Worm (Caenorhabditis elegans) whole organism, young adult: Measurements from ENCODE around the gene lron-4.

ENCODE experiments used
- B0261.1 ChIP-seq: sonication (generic microtip); optimal IDR thresholded peaks from 2 replicates; lab custom pipeline; 2016; ENCODE audit warnings: mild to moderate bottlenecking, missing genetic modification characterization, moderate library complexity, missing compliant biosample characterization
- B0336.3 ChIP-seq: fragments of 200-800 bp; sonication (Bioruptor generic); IDR thresholded peaks from 2 replicates; pipeline ENCODE4 v1.3.6; 2022; ENCODE audit warnings: missing genetic modification characterization, missing compliant biosample characterization
- D2030.7 ChIP-seq: fragments of 200-800 bp; sonication (Bioruptor generic); IDR thresholded peaks from 2 replicates; pipeline ENCODE4 v1.3.6; 2022; ENCODE audit warnings: missing genetic modification reagents, missing genetic modification characterization, missing compliant biosample characterization
- F49E8.2 ChIP-seq: sonication (generic microtip); optimal IDR thresholded peaks from 3 replicates; lab custom pipeline; 2017; ENCODE audit warnings: missing genetic modification characterization, mild to moderate bottlenecking, missing compliant biosample characterization, antibody characterized with exemption, moderate library complexity; ENCODE audit not compliant: insufficient read depth
- F55B11.4 ChIP-seq: sonication (generic microtip); optimal IDR thresholded peaks from 2 replicates; lab custom pipeline; 2016; ENCODE audit warnings: missing compliant biosample characterization, missing genetic modification characterization, borderline replicate concordance; ENCODE audit not compliant: insufficient read depth
- F57A8.1 ChIP-seq: fragments of 200-800 bp; sonication (Bioruptor generic); optimal IDR thresholded peaks from 2 replicates; lab custom pipeline; 2018; ENCODE audit warnings: mild to moderate bottlenecking, missing genetic modification characterization, moderate library complexity, missing compliant biosample characterization
- Y53G8AR.9 ChIP-seq: fragments of 200-800 bp; sonication (Bioruptor generic); conservative IDR thresholded peaks from 2 replicates; pipeline ENCODE4 v1.3.6; 2022; ENCODE audit warnings: missing genetic modification reagents, missing genetic modification characterization, missing compliant biosample characterization
- Y56A3A.18 ChIP-seq: fragments of 200-800 bp; sonication (Bioruptor generic); IDR thresholded peaks from 2 replicates; pipeline ENCODE4 v1.3.6; 2022; ENCODE audit warnings: missing genetic modification reagents, missing genetic modification characterization, missing compliant biosample characterization
- atf-7 ChIP-seq: sonication (generic microtip); optimal IDR thresholded peaks from 2 replicates; lab custom pipeline; 2017; ENCODE audit warnings: mild to moderate bottlenecking, missing genetic modification characterization, missing compliant biosample characterization
- attf-6 ChIP-seq: fragments of 200-800 bp; sonication (Bioruptor generic); IDR thresholded peaks from 2 replicates; pipeline ENCODE4 v1.3.6; 2022; ENCODE audit warnings: missing genetic modification reagents, missing genetic modification characterization, missing compliant biosample characterization
- bed-2 ChIP-seq: fragments of 200-800 bp; sonication (Bioruptor generic); IDR thresholded peaks from 2 replicates; pipeline ENCODE4 v1.3.6; 2022; ENCODE audit warnings: missing genetic modification reagents, missing genetic modification characterization, missing compliant biosample characterization
- ceh-100 ChIP-seq: fragments of 200-800 bp; sonication (Bioruptor generic); IDR thresholded peaks from 2 replicates; pipeline ENCODE4 v1.3.6; 2022; ENCODE audit warnings: missing genetic modification reagents, missing genetic modification characterization, missing compliant biosample characterization
- dpff-1 ChIP-seq: sonication (generic microtip); optimal IDR thresholded peaks from 2 replicates; lab custom pipeline; 2017; ENCODE audit warnings: mild to moderate bottlenecking, missing genetic modification characterization, missing compliant biosample characterization
- dpl-1 ChIP-seq: fragments of 150-350 bp; optimal IDR thresholded peaks from 2 replicates; lab custom pipeline; 2014; ENCODE audit warnings: missing biosample characterization, missing genetic modification reagents, missing genetic modification characterization
- ets-4 ChIP-seq: fragments of 200-800 bp; sonication (Bioruptor generic); optimal IDR thresholded peaks from 2 replicates; lab custom pipeline; 2018; ENCODE audit warnings: mild to moderate bottlenecking, missing genetic modification characterization, missing compliant biosample characterization
- gei-17 ChIP-seq: fragments of 200-800 bp; sonication (Bioruptor generic); optimal IDR thresholded peaks from 2 replicates; lab custom pipeline; 2018; ENCODE audit warnings: mild to moderate bottlenecking, missing genetic modification characterization, missing compliant biosample characterization
- hmg-1.2 ChIP-seq: fragments of 200-800 bp; sonication (Bioruptor generic); IDR thresholded peaks from 2 replicates; pipeline ENCODE4 v1.3.6; 2022; ENCODE audit warnings: missing genetic modification reagents, missing genetic modification characterization, missing compliant biosample characterization
- hrde-1 ChIP-seq: sonication (generic microtip); optimal IDR thresholded peaks from 2 replicates; lab custom pipeline; 2016; ENCODE audit warnings: missing genetic modification characterization, mild to moderate bottlenecking, missing compliant biosample characterization, moderate library complexity, missing genotype, missing genetic modification reagents, borderline replicate concordance
- hsf-1 ChIP-seq: fragments of 200-800 bp; sonication (Bioruptor generic); IDR thresholded peaks from 2 replicates; pipeline ENCODE4 v1.3.6; 2022; ENCODE audit warnings: missing genetic modification reagents, missing genetic modification characterization, missing compliant biosample characterization
- let-526 ChIP-seq: fragments of 200-800 bp; sonication (Bioruptor generic); IDR thresholded peaks from 2 replicates; pipeline ENCODE4 v1.3.6; 2022; ENCODE audit warnings: missing genetic modification reagents, missing genetic modification characterization, missing compliant biosample characterization
- lin-35 ChIP-seq, 3 experiments: fragments of 150-350 bp in 2 of 3; sonication (generic microtip) in 1 of 3; optimal IDR thresholded peaks; 2 replicates each; lab custom pipeline; 2014 to 2018; ENCODE audit warnings: missing biosample characterization in 3 of 3, missing genetic modification characterization in 3 of 3, missing genetic modification reagents in 3 of 3
- lin-40 ChIP-seq: sonication (generic microtip); optimal IDR thresholded peaks from 2 replicates; lab custom pipeline; 2016; ENCODE audit warnings: missing genetic modification characterization, mild to moderate bottlenecking, missing compliant biosample characterization, missing genotype, missing genetic modification reagents
- lsl-1 ChIP-seq: fragments of 200-800 bp; sonication (Bioruptor generic); optimal IDR thresholded peaks from 2 replicates; lab custom pipeline; 2018; ENCODE audit warnings: mild to moderate bottlenecking, missing genetic modification characterization, moderate library complexity, missing compliant biosample characterization
- madf-3 ChIP-seq: fragments of 200-800 bp; sonication (Bioruptor generic); IDR thresholded peaks from 2 replicates; pipeline ENCODE4 v1.3.6; 2022; ENCODE audit warnings: missing genetic modification reagents, missing genetic modification characterization, missing compliant biosample characterization
- madf-6 ChIP-seq: fragments of 200-800 bp; sonication (Bioruptor generic); IDR thresholded peaks from 2 replicates; pipeline ENCODE4 v1.3.6; 2022; ENCODE audit warnings: missing genetic modification reagents, missing genetic modification characterization, missing compliant biosample characterization
- nhr-27 ChIP-seq: fragments of 200-800 bp; sonication (Bioruptor generic); optimal IDR thresholded peaks from 2 replicates; lab custom pipeline; 2018; ENCODE audit warnings: mild to moderate bottlenecking, missing genetic modification characterization, moderate library complexity, missing compliant biosample characterization
- rec-8 ChIP-seq, 2 experiments: sonication (generic microtip); optimal IDR thresholded peaks; 2 replicates each; lab custom pipeline; 2016; ENCODE audit warnings: mild to moderate bottlenecking in 2 of 2, missing genetic modification characterization in 2 of 2, missing genetic modification reagents in 2 of 2, missing genotype in 2 of 2, missing biosample characterization in 1 of 2, missing compliant biosample characterization in 1 of 2, moderate library complexity in 1 of 2
- rpc-1 ChIP-seq, 2 experiments: fragments of 150-350 bp in 1 of 2; sonication (generic microtip) in 1 of 2; optimal IDR thresholded peaks; 2 replicates each; lab custom pipeline; 2014 to 2018; ENCODE audit warnings: missing biosample characterization in 1 of 2, missing genetic modification characterization in 1 of 2, missing genetic modification reagents in 1 of 2, missing genotype in 1 of 2
- snpc-1.3 ChIP-seq: sonication (generic microtip); optimal IDR thresholded peaks from 2 replicates; lab custom pipeline; 2017; ENCODE audit warnings: missing genetic modification characterization, mild to moderate bottlenecking, missing compliant biosample characterization, antibody characterized with exemption, moderate library complexity, missing genotype, missing genetic modification reagents; ENCODE audit not compliant: insufficient read depth
- snpc-4 ChIP-seq, 5 experiments: fragments of 150-350 bp in 1 of 5; sonication (generic microtip) in 4 of 5; optimal IDR thresholded peaks; 2 replicates each; lab custom pipeline; 2014 to 2018; ENCODE audit warnings: missing genetic modification characterization in 5 of 5, missing biosample characterization in 3 of 5, antibody characterized with exemption in 2 of 5, mild to moderate bottlenecking in 2 of 5, missing compliant biosample characterization in 2 of 5, missing genotype in 2 of 5, moderate library complexity in 2 of 5, missing genetic modification reagents in 1 of 5
- tbp1 ChIP-seq: fragments of 200-800 bp; sonication (Bioruptor generic); optimal IDR thresholded peaks from 2 replicates; lab custom pipeline; 2018; ENCODE audit warnings: mild to moderate bottlenecking, missing genetic modification characterization, missing compliant biosample characterization
- tlf-1 ChIP-seq: fragments of 200-800 bp; sonication (Bioruptor generic); optimal IDR thresholded peaks from 2 replicates; lab custom pipeline; 2018; ENCODE audit warnings: mild to moderate bottlenecking, missing genetic modification characterization, missing compliant biosample characterization
- unc-130 ChIP-seq: sonication (generic microtip); optimal IDR thresholded peaks from 2 replicates; lab custom pipeline; 2016; ENCODE audit warnings: missing genetic modification reagents, missing genetic modification characterization, missing compliant biosample characterization
- zfh-2 ChIP-seq: fragments of 200-800 bp; sonication (Bioruptor generic); conservative IDR thresholded peaks from 2 replicates; pipeline ENCODE4 v1.3.6; 2022; ENCODE audit warnings: missing genetic modification reagents, missing genetic modification characterization, missing compliant biosample characterization
- zim-3 ChIP-seq: sonication (generic microtip); optimal IDR thresholded peaks from 2 replicates; lab custom pipeline; 2017; ENCODE audit warnings: mild to moderate bottlenecking, missing genetic modification characterization, moderate library complexity, missing compliant biosample characterization

Gene lron-4

DNA sequence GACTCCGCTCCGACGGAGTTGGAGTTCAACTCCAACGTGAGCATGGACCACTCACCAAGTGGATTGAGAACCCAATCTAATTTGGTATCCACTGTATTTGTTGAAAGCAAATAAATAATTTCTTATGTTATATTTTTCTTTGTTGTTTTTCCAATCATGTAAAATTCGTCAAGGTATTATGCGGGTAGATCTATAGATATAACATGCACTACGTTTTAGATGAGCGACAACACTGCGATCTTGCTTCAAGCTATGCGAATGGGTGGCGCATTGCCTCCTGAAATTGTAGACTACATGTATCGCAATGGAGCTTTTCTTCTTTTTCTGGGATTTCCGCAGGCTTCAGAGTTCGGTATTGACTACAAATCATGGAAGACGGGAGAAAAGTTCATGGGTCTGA lies 32.6 kb upstream of the lron-4 start, which contains the start of gene F10B5.2 (continued):
- TF ChIP-seq rpc-1 (optimal IDR thresholded peaks at IDR 0.05; lab: Kevin White, UChicago) (no peak), rpc-1 (tag; optimal IDR thresholded peaks at IDR 0.05; lab: Kevin White, UChicago) (no peak), zfh-2 (GFP tag; lab: Robert Waterston, UW) (no peak), madf-6 (GFP tag; lab: Robert Waterston, UW) (peak; percentile 58), rec-8 (tag; optimal IDR thresholded peaks at IDR 0.05; lab: Kevin White, UChicago) (no peak), lsl-1 (GFP tag; lab: Kevin White, UChicago) (peak; percentile 34), B0336.3 (GFP tag; lab: Robert Waterston, UW) (peak; percentile 68; the same call in 1 of the 2 replicates), hrde-1 (tag; lab: Kevin White, UChicago) (peak; percentile 37), attf-6 (peak; percentile 42; the same call in 1 of the 2 replicates), B0261.1 (tag; lab: Kevin White, UChicago) (no peak), gei-17 (GFP tag; lab: Kevin White, UChicago) (no peak), lin-35 (GFP tag; optimal IDR thresholded peaks at IDR 0.05; lab: Kevin White, UChicago) (peak in 1 of 3 experiments; percentile 5), hmg-1.2 (GFP tag; lab: Robert Waterston, UW) (peak; percentile 39), madf-3 (GFP tag; lab: Robert Waterston, UW) (peak; percentile 51; the same call in 1 of the 2 replicates), ceh-100 (GFP tag; lab: Robert Waterston, UW) (peak; percentile 22; the same call in 1 of the 2 replicates), F55B11.4 (no peak), lin-40 (tag; lab: Kevin White, UChicago) (no peak), dpff-1 (tag; lab: Kevin White, UChicago) (no peak), zim-3 (no peak), atf-7 (tag; lab: Kevin White, UChicago) (peak; percentile 7), unc-130 (GFP tag; lab: Kevin White, UChicago) (peak; percentile 15), nhr-27 (tag; lab: Kevin White, UChicago) (no peak), D2030.7 (GFP tag; lab: Robert Waterston, UW) (peak; percentile 38), hsf-1 (GFP tag; lab: Robert Waterston, UW) (peak; percentile 66; the same call in 1 of the 2 replicates), snpc-1.3 (tag; lab: Kevin White, UChicago) (peak; percentile 60), tlf-1 (GFP tag; lab: Kevin White, UChicago) (peak; percentile 38), snpc-4 (GFP tag; optimal IDR thresholded peaks at IDR 0.05; lab: Kevin White, UChicago) (peak; percentile 9), snpc-4 (tag; optimal IDR thresholded peaks at IDR 0.05; lab: Kevin White, UChicago) (no peak), tbp1 (GFP tag; lab: Kevin White, UChicago) (no peak), dpl-1 (GFP tag; lab: Kevin White, UChicago) (peak; percentile 3), Y53G8AR.9 (peak; percentile 66; the same call in 1 of the 2 replicates), let-526 (no peak), Y56A3A.18 (GFP tag; lab: Robert Waterston, UW) (no peak), F49E8.2 (tag; lab: Kevin White, UChicago) (peak; percentile 53), bed-2 (GFP tag; lab: Robert Waterston, UW) (no peak), F57A8.1 (peak; percentile 7), ets-4 (GFP tag; lab: Kevin White, UChicago) (no peak)
- TF ChIP-seq, all 124 proteins: peak for 27
